Worm (Caenorhabditis elegans): ENCODE measurements around the gene cfim-2.

- TF ChIP-seq ets-7 (tag; optimal IDR thresholded peaks at IDR 0.05): no peak
- TF ChIP-seq sea-1 (GFP tag; conservative IDR thresholded peaks at IDR 0.05): no peak
- no peak for TF ChIP-seq F13C5.2 (tag; optimal IDR thresholded peaks at IDR 0.05)
- TF ChIP-seq hmg-4 (GFP tag; optimal IDR thresholded peaks at IDR 0.05): no peak
- no peak for TF ChIP-seq ama-1 (optimal IDR thresholded peaks at IDR 0.05)
- no peak for TF ChIP-seq pes-1 (GFP tag; IDR thresholded peaks at IDR 0.05)
- TF ChIP-seq hnd-1 (tag; optimal IDR thresholded peaks at IDR 0.05): no peak
- TF ChIP-seq ceh-13 (GFP tag; optimal IDR thresholded peaks at IDR 0.05): no peak
- no peak for TF ChIP-seq scrt-1 (GFP tag; IDR thresholded peaks at IDR 0.05)
- TF ChIP-seq aly-1 (tag; optimal IDR thresholded peaks at IDR 0.05): no peak
- TF ChIP-seq tbx-37 (GFP tag; conservative IDR thresholded peaks at IDR 0.05): no peak
- no peak for TF ChIP-seq tra-4 (tag; optimal IDR thresholded peaks at IDR 0.05)
- no peak for TF ChIP-seq tbx-11 (GFP tag; IDR thresholded peaks at IDR 0.05)
Observed at ce11 chrIV:8978047-8978446, 51.9 kb downstream of the cfim-2 start.
